Fruit fly (Drosophila melanogaster) whole organism: ENCODE data around the gene CG2604.

Source experiments
- CG8478 ChIP-seq: fragments of >200 bp; optimal IDR thresholded peaks from 2 replicates; lab custom pipeline; 2018; ENCODE audit warnings: inconsistent platforms
- psq ChIP-seq: fragments of >200 bp; optimal IDR thresholded peaks from 2 replicates; lab custom pipeline; 2017
- usp ChIP-seq: fragments of >200 bp; optimal IDR thresholded peaks from 2 replicates; lab custom pipeline; 2017; ENCODE audit warnings: missing biosample characterization, missing genetic modification characterization, mixed read lengths

- TF ChIP-seq psq (lab: Kevin White, UChicago) (no peak), CG8478 (lab: Kevin White, UChicago) (no peak), usp (GFP tag; lab: Kevin White, UChicago) (no peak)
These were observed 51.2 kb downstream of the CG2604 start for dm6 chr3R:5171972-5172371.
